Worm (Caenorhabditis elegans): Measurements from ENCODE around the gene Y54G2A.52.

The Y54G2A.52 gene

ce11 chrIV:2835364-2835763 is 36.9 kb upstream of the Y54G2A.52 start, which contains the start of gene clec-82:
clec-82 (plus strand) TSS chrIV:2835664.
- TF ChIP-seq hlh-6 (tag; optimal IDR thresholded peaks at IDR 0.05) (no peak), pax-1 (tag; optimal IDR thresholded peaks at IDR 0.05) (no peak), ceh-9 (tag; optimal IDR thresholded peaks at IDR 0.05) (no peak), Y22D7AL.16 (tag; optimal IDR thresholded peaks at IDR 0.05) (no peak), sox-2 (GFP tag; IDR thresholded peaks at IDR 0.05) (no peak), ceh-19 (GFP tag; optimal IDR thresholded peaks at IDR 0.05) (no peak)

- no peak for TF ChIP-seq pag-3 (tag; optimal IDR thresholded peaks at IDR 0.05; ENCODE audit: borderline replicate concordance)
- TF ChIP-seq madf-2 (tag; optimal IDR thresholded peaks at IDR 0.05): no peak
- TF ChIP-seq fax-1 (tag; optimal IDR thresholded peaks at IDR 0.05): no peak
- TF ChIP-seq tbx-2 (tag; optimal IDR thresholded peaks at IDR 0.05): no peak
- no peak for TF ChIP-seq pha-4 (tag; optimal IDR thresholded peaks at IDR 0.05)
- TF ChIP-seq ref-2 (tag; optimal IDR thresholded peaks at IDR 0.05): no peak
- no peak for TF ChIP-seq elt-2 (tag; optimal IDR thresholded peaks at IDR 0.05)
Measured at ce11 chrIV:2834516-2834915, 36.0 kb upstream of the Y54G2A.52 start, which contains the start of gene pudl-2. pudl-2 (plus strand) TSS chrIV:2834816.

ce11 chrIV:2832587-2832986 is 34.1 kb upstream of the Y54G2A.52 start, which contains the start of the genes Y54G2A.48 and pudl-1:
Y54G2A.48 (minus strand) TSS chrIV:2832687.
pudl-1 (plus strand) TSS chrIV:2832906.
- TF ChIP-seq ceh-22 (tag; optimal IDR thresholded peaks at IDR 0.05) (no peak), ceh-18 (tag; optimal IDR thresholded peaks at IDR 0.05) (no peak), gmeb-2 (tag; optimal IDR thresholded peaks at IDR 0.05) (no peak), hlh-15 (tag; optimal IDR thresholded peaks at IDR 0.05) (no peak), ceh-2 (tag; optimal IDR thresholded peaks at IDR 0.05) (no peak), dmd-4 (tag; optimal IDR thresholded peaks at IDR 0.05; ENCODE audit: borderline replicate concordance) (no peak), nhr-232 (tag; optimal IDR thresholded peaks at IDR 0.05) (no peak), nfya-1 (tag; optimal IDR thresholded peaks at IDR 0.05) (no peak), mec-3 (tag; optimal IDR thresholded peaks at IDR 0.05; ENCODE audit: borderline replicate concordance) (no peak), eyg-1 (tag; optimal IDR thresholded peaks at IDR 0.05) (no peak), K02D7.2 (tag; optimal IDR thresholded peaks at IDR 0.05) (no peak), ceh-19 (GFP tag; optimal IDR thresholded peaks at IDR 0.05) (no peak), pros-1 (tag; optimal IDR thresholded peaks at IDR 0.05) (no peak), ama-1 (optimal IDR thresholded peaks at IDR 0.05) (no peak)

- no peak for TF ChIP-seq tbx-7 (tag; optimal IDR thresholded peaks at IDR 0.05)
- TF ChIP-seq elt-2 (tag; optimal IDR thresholded peaks at IDR 0.05): no peak
- TF ChIP-seq fkh-6 (tag; optimal IDR thresholded peaks at IDR 0.05): no peak
- no peak for TF ChIP-seq npax-4 (tag; optimal IDR thresholded peaks at IDR 0.05)
- TF ChIP-seq K02D7.2 (tag; optimal IDR thresholded peaks at IDR 0.05): no peak
- TF ChIP-seq ceh-6 (GFP tag; optimal IDR thresholded peaks at IDR 0.05): no peak
- TF ChIP-seq ceh-2 (tag; optimal IDR thresholded peaks at IDR 0.05): no peak
- no peak for TF ChIP-seq F13H6.1 (tag; optimal IDR thresholded peaks at IDR 0.05)
- no peak for TF ChIP-seq hlh-6 (tag; optimal IDR thresholded peaks at IDR 0.05)
- TF ChIP-seq ceh-22 (tag; optimal IDR thresholded peaks at IDR 0.05): no peak
- TF ChIP-seq nfya-1 (tag; optimal IDR thresholded peaks at IDR 0.05): no peak
- no peak for TF ChIP-seq nhr-232 (tag; optimal IDR thresholded peaks at IDR 0.05)
Measured at ce11 chrIV:2826335-2826734, 27.8 kb upstream of the Y54G2A.52 start.

ce11 chrIV:2825460-2826103 is 27.1 kb upstream of the Y54G2A.52 start:
- TF ChIP-seq ceh-14 (tag; optimal IDR thresholded peaks at IDR 0.05): no peak
- TF ChIP-seq eyg-1 (tag; optimal IDR thresholded peaks at IDR 0.05): no peak
- TF ChIP-seq ceh-34 (tag; optimal IDR thresholded peaks at IDR 0.05): no peak
- TF ChIP-seq K02D7.2 (tag; optimal IDR thresholded peaks at IDR 0.05): no peak
- TF ChIP-seq rnt-1 (tag; optimal IDR thresholded peaks at IDR 0.05): no peak
- no peak for TF ChIP-seq syd-9 (tag; optimal IDR thresholded peaks at IDR 0.05)
- TF ChIP-seq ceh-2 (tag; optimal IDR thresholded peaks at IDR 0.05): no peak
- TF ChIP-seq tbx-2 (tag; optimal IDR thresholded peaks at IDR 0.05): no peak
- no peak for TF ChIP-seq pha-4 (tag; optimal IDR thresholded peaks at IDR 0.05)
- no peak for TF ChIP-seq ceh-30 (tag; optimal IDR thresholded peaks at IDR 0.05)
- no peak for TF ChIP-seq F13H6.1 (tag; optimal IDR thresholded peaks at IDR 0.05)
- TF ChIP-seq ceh-6 (GFP tag; optimal IDR thresholded peaks at IDR 0.05): no peak
- TF ChIP-seq unc-55 (GFP tag; optimal IDR thresholded peaks at IDR 0.05): no peak
- no peak for TF ChIP-seq madf-2 (tag; optimal IDR thresholded peaks at IDR 0.05)
- no peak for TF ChIP-seq fkh-10 (GFP tag; optimal IDR thresholded peaks at IDR 0.05)
- no peak for TF ChIP-seq ceh-48 (tag; optimal IDR thresholded peaks at IDR 0.05)
- TF ChIP-seq che-1 (tag; optimal IDR thresholded peaks at IDR 0.05): no peak

Measured in whole organism, late embryonic.